Worm (Caenorhabditis elegans) whole organism, L1 larva: ENCODE results near the gene srp-8.

ENCODE experiments used
- C04F5.9 ChIP-seq: sonication (generic microtip); optimal IDR thresholded peaks from 2 replicates; lab custom pipeline; 2016; ENCODE audit warnings: missing genetic modification characterization, missing compliant biosample characterization
- aly-2 ChIP-seq: fragments of 150-350 bp; optimal IDR thresholded peaks from 2 replicates; lab custom pipeline; 2014; ENCODE audit warnings: missing biosample characterization, missing genetic modification characterization
- ceh-63 ChIP-seq: fragments of 200-800 bp; sonication (Bioruptor generic); optimal IDR thresholded peaks from 2 replicates; lab custom pipeline; 2018; ENCODE audit warnings: mild to moderate bottlenecking, missing genetic modification characterization, missing compliant biosample characterization
- ceh-82 ChIP-seq, 3 experiments: fragments of 150-350 bp in 1 of 3; sonication (generic microtip) in 2 of 3; optimal IDR thresholded peaks; 2 replicates each; lab custom pipeline; 2014 to 2017; ENCODE audit warnings: missing biosample characterization in 3 of 3, missing genetic modification characterization in 3 of 3
- ceh-90 ChIP-seq: sonication (generic microtip); optimal IDR thresholded peaks from 2 replicates; lab custom pipeline; 2016; ENCODE audit warnings: missing genetic modification characterization, missing compliant biosample characterization
- ces-1 ChIP-seq: fragments of 150-350 bp; optimal IDR thresholded peaks from 2 replicates; lab custom pipeline; 2014; ENCODE audit warnings: missing biosample characterization, missing genetic modification reagents, missing genetic modification characterization
- dpl-1 ChIP-seq, 3 experiments: fragments of 150-350 bp in 2 of 3; sonication (generic microtip) in 1 of 3; optimal IDR thresholded peaks; 2 replicates each; lab custom pipeline; 2014 to 2017; ENCODE audit warnings: missing biosample characterization in 3 of 3, missing genetic modification characterization in 3 of 3, missing genetic modification reagents in 3 of 3
- dsc-1 ChIP-seq: sonication (generic microtip); optimal IDR thresholded peaks from 2 replicates; lab custom pipeline; 2016; ENCODE audit warnings: mild to moderate bottlenecking, missing genetic modification characterization, missing compliant biosample characterization
- efl-1 ChIP-seq, 4 experiments: fragments of 150-350 bp; optimal IDR thresholded peaks in 3 of 4; peaks in 1 of 4; 1 replicate in 1 of 4; 2 replicates in 3 of 4; lab custom pipeline; 2014; ENCODE audit warnings: missing biosample characterization in 2 of 4, missing genetic modification characterization in 2 of 4, missing genetic modification reagents in 2 of 4
- hlh-4 ChIP-seq: sonication (generic microtip); optimal IDR thresholded peaks from 2 replicates; lab custom pipeline; 2016; ENCODE audit warnings: mild to moderate bottlenecking, missing genetic modification characterization, missing compliant biosample characterization
- irx-1 ChIP-seq: sonication (generic microtip); optimal IDR thresholded peaks from 2 replicates; lab custom pipeline; 2016; ENCODE audit warnings: missing genetic modification characterization, missing compliant biosample characterization
- isw-1 ChIP-seq: fragments of 200-800 bp; sonication (Bioruptor generic); IDR thresholded peaks from 2 replicates; pipeline ENCODE4 v1.3.6; 2022; ENCODE audit warnings: missing genetic modification characterization, missing compliant biosample characterization
- lin-13 ChIP-seq: fragments of 150-350 bp; optimal IDR thresholded peaks from 2 replicates; lab custom pipeline; 2014; ENCODE audit warnings: missing biosample characterization, missing genetic modification reagents, missing genetic modification characterization
- lin-15B ChIP-seq: fragments of 150-350 bp; sonication (generic microtip); optimal IDR thresholded peaks from 3 replicates; lab custom pipeline; 2014; ENCODE audit warnings: missing biosample characterization, missing genetic modification characterization
- lin-35 ChIP-seq, 2 experiments: fragments of 150-350 bp; optimal IDR thresholded peaks; 2 replicates each; lab custom pipeline; 2014; ENCODE audit warnings: missing biosample characterization in 2 of 2, missing genetic modification characterization in 2 of 2, missing genetic modification reagents in 2 of 2
- lsy-2 ChIP-seq, 2 experiments: fragments of 150-350 bp; optimal IDR thresholded peaks; 2 replicates each; lab custom pipeline; 2014; ENCODE audit warnings: missing biosample characterization in 2 of 2, missing genetic modification characterization in 2 of 2
- mdl-1 ChIP-seq, 2 experiments: fragments of 150-350 bp; optimal IDR thresholded peaks; 2 replicates each; lab custom pipeline; 2014 to 2017; ENCODE audit warnings: missing biosample characterization in 2 of 2, missing genetic modification characterization in 2 of 2, inconsistent platforms in 1 of 2
- mef-2 ChIP-seq: fragments of 150-350 bp; optimal IDR thresholded peaks from 2 replicates; lab custom pipeline; 2014; ENCODE audit warnings: missing biosample characterization, missing genetic modification characterization
- mep-1 ChIP-seq: fragments of 150-350 bp; optimal IDR thresholded peaks from 2 replicates; lab custom pipeline; 2014; ENCODE audit warnings: missing biosample characterization, missing genetic modification characterization
- nhr-237 ChIP-seq: fragments of 150-350 bp; optimal IDR thresholded peaks from 2 replicates; lab custom pipeline; 2014; ENCODE audit warnings: missing biosample characterization, missing genetic modification characterization
- nhr-71 ChIP-seq: sonication (generic microtip); optimal IDR thresholded peaks from 2 replicates; lab custom pipeline; 2016; ENCODE audit warnings: mild to moderate bottlenecking, missing genetic modification characterization, moderate library complexity, missing compliant biosample characterization
- nhr-76 ChIP-seq: sonication (generic microtip); optimal IDR thresholded peaks from 2 replicates; lab custom pipeline; 2017; ENCODE audit warnings: missing biosample characterization, missing genetic modification characterization
- pqm-1 ChIP-seq: sonication (generic microtip); optimal IDR thresholded peaks from 3 replicates; lab custom pipeline; 2017; ENCODE audit warnings: missing biosample characterization, missing genetic modification characterization
- rnt-1 ChIP-seq: sonication (generic microtip); optimal IDR thresholded peaks from 2 replicates; lab custom pipeline; 2016; ENCODE audit warnings: mild to moderate bottlenecking, missing genetic modification characterization, moderate library complexity, missing compliant biosample characterization
- sox-4 ChIP-seq: sonication (generic microtip); optimal IDR thresholded peaks from 2 replicates; lab custom pipeline; 2016; ENCODE audit warnings: missing genetic modification characterization, missing compliant biosample characterization
- tbx-2 ChIP-seq: sonication (generic microtip); optimal IDR thresholded peaks from 2 replicates; lab custom pipeline; 2016; ENCODE audit warnings: missing genetic modification characterization, missing compliant biosample characterization
- unc-130 ChIP-seq: fragments of 150-350 bp; optimal IDR thresholded peaks from 2 replicates; lab custom pipeline; 2017; ENCODE audit warnings: missing biosample characterization, missing genetic modification characterization, inconsistent platforms
- unc-86 ChIP-seq: sonication (generic microtip); optimal IDR thresholded peaks from 2 replicates; lab custom pipeline; 2016; ENCODE audit warnings: missing genetic modification characterization, missing compliant biosample characterization
- unc-98 ChIP-seq: fragments of 200-800 bp; sonication (Bioruptor generic); IDR thresholded peaks from 2 replicates; pipeline ENCODE4 v1.3.6; 2022; ENCODE audit warnings: missing genetic modification characterization, missing compliant biosample characterization
- xbp-1 ChIP-seq: sonication (generic microtip); optimal IDR thresholded peaks from 2 replicates; lab custom pipeline; 2016; ENCODE audit warnings: missing genetic modification characterization, missing compliant biosample characterization
- ztf-11 ChIP-seq, 2 experiments: sonication (generic microtip); optimal IDR thresholded peaks; 2 replicates each; lab custom pipeline; 2016 to 2017; ENCODE audit warnings: missing genetic modification characterization in 2 of 2, missing biosample characterization in 1 of 2, missing compliant biosample characterization in 1 of 2

The srp-8 gene

DNA sequence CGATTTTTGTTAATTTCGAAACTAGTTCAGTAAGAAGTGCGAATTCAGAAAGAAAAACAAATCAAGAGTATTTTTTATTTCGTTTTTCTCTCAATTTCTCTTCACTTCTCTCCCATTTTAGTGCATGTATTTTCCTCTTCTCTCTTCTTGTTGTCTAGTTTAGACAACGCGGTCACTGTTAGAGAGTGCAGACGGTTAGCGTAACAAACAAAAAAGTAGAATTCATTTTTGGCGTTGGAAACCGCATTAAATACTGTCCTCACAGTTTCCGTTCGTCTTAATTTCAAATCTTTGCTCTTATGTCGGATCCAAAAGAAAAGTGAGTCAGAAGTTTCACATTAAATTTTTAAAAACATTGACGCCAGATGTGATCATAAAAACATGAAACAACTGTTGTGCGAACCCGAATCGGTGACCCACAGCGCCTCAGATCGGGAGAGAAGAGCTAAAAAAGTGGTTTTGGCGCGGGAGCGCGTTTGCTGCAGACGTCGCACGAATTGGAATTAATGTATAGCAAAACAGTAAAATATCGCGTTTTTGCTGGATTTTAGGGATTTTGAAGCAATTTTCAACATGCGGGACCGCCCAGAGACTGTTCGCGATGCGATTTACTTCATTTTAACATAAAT is 4.5 kb upstream of the srp-8 start, which contains the start of gene srp-7 (continued):
- TF ChIP-seq isw-1 (GFP tag; lab: Robert Waterston, UW) = peak; percentile 12; the same call in 1 of the 2 replicates
- TF ChIP-seq, all 84 proteins: peak for 13

DNA sequence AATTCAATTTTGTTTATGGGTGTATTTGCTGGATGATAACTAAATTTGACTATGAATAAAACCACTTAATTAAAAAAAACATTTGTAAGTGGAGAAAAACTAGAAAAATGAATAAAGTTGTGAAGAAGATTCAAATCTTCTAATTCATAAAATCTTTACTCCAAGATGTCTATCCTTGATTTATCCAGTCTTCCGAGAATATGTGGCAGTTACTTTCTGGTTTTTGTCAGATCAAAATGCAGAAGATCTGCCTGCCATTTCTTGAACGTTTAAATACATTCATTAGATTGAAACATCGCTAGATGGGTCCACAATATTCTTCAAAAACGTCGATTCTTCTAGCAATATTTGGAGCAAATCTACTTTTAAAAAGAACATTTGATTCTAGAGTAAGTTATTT is 2.3 kb downstream of the srp-8 start, which contains the start of gene F20D6.2:
Gene F20D6.2 (plus strand): TSS at position 301 of the 400 bp plus-strand sequence.
- TF ChIP-seq dsc-1 (tag; lab: Kevin White, UChicago) (no peak), mef-2 (tag; lab: Kevin White, UChicago) (no peak), irx-1 (tag; lab: Kevin White, UChicago) (no peak)

DNA sequence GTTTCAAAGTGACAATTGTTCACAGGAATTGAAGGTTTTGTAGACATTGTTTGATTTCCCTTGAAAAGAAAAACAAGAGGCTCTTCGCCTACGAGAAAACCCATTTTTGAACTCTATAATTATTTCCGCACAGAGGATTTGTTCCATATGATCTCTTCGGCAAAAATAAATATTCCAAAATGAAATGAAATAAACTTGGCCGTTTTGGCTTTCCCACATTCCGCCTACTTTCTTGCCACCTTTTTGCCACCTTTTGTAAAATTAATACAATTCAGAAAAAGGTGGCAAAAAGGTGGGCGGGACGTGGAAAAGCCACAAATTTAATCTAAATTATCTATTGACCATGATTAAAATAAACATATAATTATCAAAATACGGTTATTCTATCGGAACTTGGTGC is 4.9 kb downstream of the srp-8 start, which contains the start of gene F20D6.15:
Gene F20D6.15 (minus strand): TSS at position 47 of the 400 bp plus-strand sequence.
- TF ChIP-seq nhr-71 (tag; lab: Kevin White, UChicago) (no peak), ceh-63 (no peak), ztf-11 (tag; optimal IDR thresholded peaks at IDR 0.05; lab: Kevin White, UChicago) (no peak), ceh-90 (tag; lab: Kevin White, UChicago) (no peak), unc-130 (tag; lab: Kevin White, UChicago) (no peak), ceh-82 (tag; optimal IDR thresholded peaks at IDR 0.05; lab: Kevin White, UChicago) (no peak), nhr-76 (no peak), lin-13 (GFP tag; lab: Kevin White, UChicago) (no peak), lin-35 (GFP tag; optimal IDR thresholded peaks at IDR 0.05; lab: Kevin White, UChicago) (no peak), xbp-1 (no peak), unc-98 (GFP tag; lab: Robert Waterston, UW) (no peak), tbx-2 (tag; lab: Kevin White, UChicago) (no peak)

DNA sequence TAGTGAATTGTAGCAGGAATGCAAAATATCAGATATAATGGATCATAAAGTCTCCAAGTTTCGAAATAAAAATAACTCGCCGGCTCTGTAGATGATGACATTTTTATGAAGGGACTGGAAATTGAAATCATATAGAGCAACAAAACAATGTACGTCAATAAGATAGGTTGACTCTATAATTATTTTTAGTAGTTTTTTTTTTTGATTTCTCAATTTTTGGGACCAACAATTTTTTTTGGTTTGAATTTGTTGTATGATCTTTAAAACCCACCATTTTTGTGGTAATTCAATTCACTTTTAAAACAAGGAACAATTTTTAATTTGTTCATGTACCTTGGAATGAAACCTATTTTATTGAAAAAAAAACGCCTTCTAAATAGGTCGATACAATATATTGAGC is 6.5 kb downstream of the srp-8 start, which contains the start of gene F20D6.12:
Gene F20D6.12 (minus strand): TSS at position 101 of the 400 bp plus-strand sequence.
- no peak for TF ChIP-seq xbp-1
- no peak for TF ChIP-seq C04F5.9 (tag; lab: Kevin White, UChicago)
- no peak for TF ChIP-seq nhr-237 (tag; lab: Kevin White, UChicago)
- no peak for TF ChIP-seq lin-15B (tag; lab: Kevin White, UChicago)
- no peak for TF ChIP-seq lin-35 (GFP tag; optimal IDR thresholded peaks at IDR 0.05; lab: Kevin White, UChicago)
- no peak for TF ChIP-seq ces-1 (GFP tag; lab: Kevin White, UChicago)
- TF ChIP-seq mdl-1 (tag; optimal IDR thresholded peaks at IDR 0.05; lab: Kevin White, UChicago) = no peak
- TF ChIP-seq ceh-82 (tag; optimal IDR thresholded peaks at IDR 0.05; lab: Kevin White, UChicago) = no peak
- TF ChIP-seq pqm-1 (tag; lab: Kevin White, UChicago) = no peak
- TF ChIP-seq aly-2 (tag; lab: Kevin White, UChicago) = no peak
- no peak for TF ChIP-seq tbx-2 (tag; lab: Kevin White, UChicago)
- no peak for TF ChIP-seq rnt-1 (tag; lab: Kevin White, UChicago)
- no peak for TF ChIP-seq unc-86
- TF ChIP-seq efl-1 (optimal IDR thresholded peaks at IDR 0.05; lab: Kevin White, UChicago) = no peak
- TF ChIP-seq efl-1 (GFP tag; optimal IDR thresholded peaks at IDR 0.05 in 1 of 2; lab: Kevin White, UChicago) = no peak
- TF ChIP-seq mep-1 (tag; lab: Kevin White, UChicago) = no peak
- TF ChIP-seq dpl-1 (GFP tag; optimal IDR thresholded peaks at IDR 0.05; lab: Kevin White, UChicago) = no peak
- no peak for TF ChIP-seq lsy-2 (tag; optimal IDR thresholded peaks at IDR 0.05; lab: Kevin White, UChicago)
- TF ChIP-seq ceh-90 (tag; lab: Kevin White, UChicago) = no peak
- no peak for TF ChIP-seq hlh-4 (tag; lab: Kevin White, UChicago)

DNA sequence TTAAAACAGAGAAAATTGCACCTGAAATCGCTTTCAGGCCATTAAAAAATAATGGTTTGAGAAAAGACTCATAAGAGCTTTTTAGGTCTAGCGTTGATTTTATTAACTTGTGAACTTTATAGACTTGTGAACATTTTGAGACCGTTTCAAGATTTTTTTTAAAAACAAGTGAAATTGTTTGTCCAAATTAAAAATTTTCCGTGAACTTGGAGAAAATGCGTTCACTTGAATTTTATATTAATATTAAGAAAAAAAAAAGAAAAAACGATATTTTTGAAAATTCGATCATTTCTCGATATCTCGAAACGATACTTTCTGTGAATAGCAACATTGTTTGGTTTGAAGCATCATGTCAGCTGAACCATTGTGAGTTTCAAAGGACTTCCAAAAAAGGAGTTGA is 6.9 kb downstream of the srp-8 start, which contains the start of gene F20D6.1:
Gene F20D6.1 (plus strand): TSS at position 301 of the 400 bp plus-strand sequence.
- TF ChIP-seq unc-98 (GFP tag; lab: Robert Waterston, UW) (no peak), unc-86 (no peak), sox-4 (tag; lab: Kevin White, UChicago) (no peak)
